Worm (Caenorhabditis elegans) whole organism, late embryonic: Measurements from ENCODE around the gene oig-4.

ENCODE experiments used
- ceh-30 ChIP-seq: fragments of 150-350 bp; optimal IDR thresholded peaks from 2 replicates; lab custom pipeline; 2014; ENCODE audit warnings: missing biosample characterization, missing genetic modification characterization
- nhr-11 ChIP-seq: fragments of 150-350 bp; optimal IDR thresholded peaks from 2 replicates; lab custom pipeline; 2014; ENCODE audit warnings: missing biosample characterization, missing genetic modification characterization

DNA sequence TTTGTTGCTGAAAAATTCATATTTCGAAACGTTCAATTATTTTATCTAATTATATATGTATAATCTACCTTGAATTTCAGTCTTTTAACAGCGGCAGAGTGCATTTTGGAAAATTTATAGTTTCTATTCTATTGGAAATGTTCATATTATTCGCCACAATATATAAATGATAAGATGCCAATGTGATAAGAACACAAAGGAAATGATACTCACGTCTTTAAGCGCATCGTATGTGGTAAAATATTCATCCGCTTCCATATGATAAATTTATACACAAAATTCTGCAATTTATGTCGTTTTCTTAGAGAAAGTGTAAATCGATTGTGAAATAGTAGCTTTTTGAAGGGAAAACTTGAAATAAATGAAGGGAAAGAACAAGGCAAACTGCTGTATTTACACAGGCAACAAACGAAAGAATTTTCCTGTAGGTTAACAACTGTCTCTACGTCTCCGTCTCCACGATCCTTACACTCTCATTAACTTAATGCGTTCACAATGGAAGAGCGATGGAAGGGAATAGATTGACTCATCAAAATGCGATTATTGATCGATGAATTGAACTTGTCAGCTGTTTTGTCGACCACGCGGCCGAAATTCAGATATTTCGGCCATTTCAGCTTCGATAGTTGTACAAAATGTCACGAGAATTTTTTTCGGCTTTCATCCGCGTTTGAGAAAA is 48.8 kb downstream of the oig-4 start, which contains the start of gene alfa-1:
- TF ChIP-seq ceh-30 (tag; lab: Kevin White, UChicago) (no peak), nhr-11 (no peak)
